Worm (Caenorhabditis elegans) whole organism, midembryonic: ENCODE data around the gene spp-16.

Experiments used
- T22C8.4 ChIP-seq: fragments of 200-800 bp; sonication (Bioruptor generic); IDR thresholded peaks from 2 replicates; pipeline ENCODE4 v1.3.6; 2022; ENCODE audit warnings: missing genetic modification characterization, missing compliant biosample characterization
- cog-1 ChIP-seq: sonication (generic microtip); optimal IDR thresholded peaks from 2 replicates; lab custom pipeline; 2016; ENCODE audit warnings: missing genetic modification characterization, missing compliant biosample characterization
- flt-1 ChIP-seq: fragments of 200-800 bp; sonication (Bioruptor generic); IDR thresholded peaks from 2 replicates; pipeline ENCODE4 v1.3.6; 2022; ENCODE audit warnings: missing genetic modification characterization, missing compliant biosample characterization
- klf-2 ChIP-seq: fragments of 200-800 bp; sonication (Bioruptor generic); conservative IDR thresholded peaks from 2 replicates; pipeline ENCODE4 v1.3.6; 2022; ENCODE audit warnings: missing genetic modification reagents, missing genetic modification characterization, missing compliant biosample characterization
- med-1 ChIP-seq: sonication (generic microtip); optimal IDR thresholded peaks from 2 replicates; lab custom pipeline; 2017; ENCODE audit warnings: missing genetic modification characterization, mild to moderate bottlenecking, missing compliant biosample characterization, antibody characterized with exemption, missing genetic modification reagents; ENCODE audit not compliant: insufficient read depth
- ref-1 ChIP-seq: fragments of 200-800 bp; sonication (Bioruptor generic); conservative IDR thresholded peaks from 2 replicates; pipeline ENCODE4 v1.3.6; 2022; ENCODE audit warnings: missing genetic modification reagents, missing genetic modification characterization, missing compliant biosample characterization
- tab-1 ChIP-seq: fragments of 200-800 bp; sonication (Bioruptor generic); IDR thresholded peaks from 2 replicates; pipeline ENCODE4 v1.3.6; 2022; ENCODE audit warnings: missing genetic modification characterization, missing compliant biosample characterization
- ztf-23 ChIP-seq: fragments of 200-800 bp; sonication (Bioruptor generic); IDR thresholded peaks from 2 replicates; pipeline ENCODE4 v1.3.6; 2022; ENCODE audit warnings: missing genetic modification reagents, missing genetic modification characterization, missing compliant biosample characterization
- ztf-29 ChIP-seq: fragments of 200-800 bp; sonication (Bioruptor generic); IDR thresholded peaks from 2 replicates; pipeline ENCODE4 v1.3.6; 2022; ENCODE audit warnings: missing genetic modification reagents, missing genetic modification characterization, missing compliant biosample characterization

spp-16 gene

ce11 chrV:10859048-10859637 lies 42.0 kb downstream of the spp-16 start:
- TF ChIP-seq cog-1 (tag; lab: Kevin White, UChicago) (no peak), ztf-23 (GFP tag; lab: Robert Waterston, UW) (no peak), flt-1 (no peak), med-1 (GFP tag; lab: Kevin White, UChicago) (no peak), ref-1 (GFP tag; lab: Robert Waterston, UW) (no peak), klf-2 (GFP tag; lab: Robert Waterston, UW) (no peak), ztf-29 (no peak), T22C8.4 (GFP tag; lab: Robert Waterston, UW) (no peak), tab-1 (GFP tag; lab: Robert Waterston, UW) (no peak)

- TF ChIP-seq flt-1 (peak; percentile 42; the same call in 1 of the 2 replicates), ztf-23 (GFP tag; lab: Robert Waterston, UW) (0 out of 2 replicates have a peak, but pooled peaks have one; percentile 8), cog-1 (tag; lab: Kevin White, UChicago) (no peak), klf-2 (GFP tag; lab: Robert Waterston, UW) (no peak), T22C8.4 (GFP tag; lab: Robert Waterston, UW) (no peak)
Measured at ce11 chrV:10858340-10858739, 42.8 kb downstream of the spp-16 start.

- TF ChIP-seq tab-1 (GFP tag; lab: Robert Waterston, UW) (no peak), ztf-23 (GFP tag; lab: Robert Waterston, UW) (no peak), T22C8.4 (GFP tag; lab: Robert Waterston, UW) (no peak), ztf-29 (no peak), ref-1 (GFP tag; lab: Robert Waterston, UW) (no peak), klf-2 (GFP tag; lab: Robert Waterston, UW) (no peak), cog-1 (tag; lab: Kevin White, UChicago) (no peak), med-1 (GFP tag; lab: Kevin White, UChicago) (no peak), flt-1 (no peak)
Measured at ce11 chrV:10856901-10857637, 44.0 kb downstream of the spp-16 start.

ce11 chrV:10855363-10855762 lies 45.7 kb downstream of the spp-16 start:
- no peak for TF ChIP-seq ztf-29
- no peak for TF ChIP-seq ref-1 (GFP tag; lab: Robert Waterston, UW)
- no peak for TF ChIP-seq med-1 (GFP tag; lab: Kevin White, UChicago)
- TF ChIP-seq klf-2 (GFP tag; lab: Robert Waterston, UW), result no peak
- no peak for TF ChIP-seq T22C8.4 (GFP tag; lab: Robert Waterston, UW)
- no peak for TF ChIP-seq tab-1 (GFP tag; lab: Robert Waterston, UW)
- TF ChIP-seq cog-1 (tag; lab: Kevin White, UChicago), result no peak
- no peak for TF ChIP-seq flt-1
- no peak for TF ChIP-seq ztf-23 (GFP tag; lab: Robert Waterston, UW)

- TF ChIP-seq T22C8.4 (GFP tag; lab: Robert Waterston, UW), result no peak
- TF ChIP-seq ztf-29, result no peak
- TF ChIP-seq med-1 (GFP tag; lab: Kevin White, UChicago), result no peak
- no peak for TF ChIP-seq klf-2 (GFP tag; lab: Robert Waterston, UW)
- TF ChIP-seq tab-1 (GFP tag; lab: Robert Waterston, UW), result no peak
- TF ChIP-seq ref-1 (GFP tag; lab: Robert Waterston, UW), result no peak
- TF ChIP-seq cog-1 (tag; lab: Kevin White, UChicago), result no peak
- no peak for TF ChIP-seq flt-1
Measured at ce11 chrV:10854197-10854596, 46.9 kb downstream of the spp-16 start.
